Worm (Caenorhabditis elegans) whole organism, L4 larva: Measurements from ENCODE around the gene Y54G2A.13.

Experiments
- T20F7.1 ChIP-seq: fragments of 200-800 bp; sonication (Bioruptor generic); optimal IDR thresholded peaks from 2 replicates; lab custom pipeline; 2018; ENCODE audit warnings: mild to moderate bottlenecking, missing genetic modification characterization, missing compliant biosample characterization
- ama-1 ChIP-seq: fragments of 150-350 bp; optimal IDR thresholded peaks from 2 replicates; lab custom pipeline; 2014; ENCODE audit warnings: inconsistent platforms, mixed read lengths
- ceh-82 ChIP-seq: sonication (generic microtip); optimal IDR thresholded peaks from 2 replicates; lab custom pipeline; 2017; ENCODE audit warnings: missing biosample characterization, missing genetic modification characterization
- cey-2 ChIP-seq: sonication (generic microtip); optimal IDR thresholded peaks from 3 replicates; lab custom pipeline; 2017; ENCODE audit warnings: missing genetic modification characterization, mild to moderate bottlenecking, missing compliant biosample characterization, antibody characterized with exemption, borderline replicate concordance; ENCODE audit not compliant: insufficient read depth
- hmg-1.1 ChIP-seq: fragments of 200-800 bp; sonication (Bioruptor generic); IDR thresholded peaks from 2 replicates; pipeline ENCODE4 v1.3.6; 2022; ENCODE audit warnings: missing genetic modification reagents, missing genetic modification characterization, missing compliant biosample characterization
- lin-29 ChIP-seq: fragments of 200-800 bp; sonication (Bioruptor generic); IDR thresholded peaks from 2 replicates; pipeline ENCODE4 v1.3.6; 2022; ENCODE audit warnings: missing genetic modification reagents, missing genetic modification characterization, missing compliant biosample characterization
- pqm-1 ChIP-seq: sonication (generic microtip); optimal IDR thresholded peaks from 2 replicates; lab custom pipeline; 2017; ENCODE audit warnings: missing biosample characterization, missing genetic modification characterization
- spr-1 ChIP-seq: sonication (generic microtip); optimal IDR thresholded peaks from 2 replicates; lab custom pipeline; 2016; ENCODE audit warnings: mild to moderate bottlenecking, missing genetic modification characterization, missing compliant biosample characterization

ce11 chrIV:2820408-2820807, 875 bp upstream of the Y54G2A.13 start, which contains the start of gene Y54G2A.37:
- TF ChIP-seq hmg-1.1 (GFP tag; lab: Robert Waterston, UW) (no peak), ama-1 (no peak), T20F7.1 (GFP tag; lab: Kevin White, UChicago) (no peak), pqm-1 (tag; lab: Kevin White, UChicago) (no peak), cey-2 (tag; lab: Kevin White, UChicago) (no peak), lin-29 (no peak), ceh-82 (tag; lab: Kevin White, UChicago) (no peak), spr-1 (tag; lab: Kevin White, UChicago) (no peak)
